Fruit fly (Drosophila melanogaster): ENCODE data around the gene Nup93-2.
A peak's percentile ranks its signal among the peaks of the same experiment; 100 is the strongest.

Nup93-2 gene

DNA sequence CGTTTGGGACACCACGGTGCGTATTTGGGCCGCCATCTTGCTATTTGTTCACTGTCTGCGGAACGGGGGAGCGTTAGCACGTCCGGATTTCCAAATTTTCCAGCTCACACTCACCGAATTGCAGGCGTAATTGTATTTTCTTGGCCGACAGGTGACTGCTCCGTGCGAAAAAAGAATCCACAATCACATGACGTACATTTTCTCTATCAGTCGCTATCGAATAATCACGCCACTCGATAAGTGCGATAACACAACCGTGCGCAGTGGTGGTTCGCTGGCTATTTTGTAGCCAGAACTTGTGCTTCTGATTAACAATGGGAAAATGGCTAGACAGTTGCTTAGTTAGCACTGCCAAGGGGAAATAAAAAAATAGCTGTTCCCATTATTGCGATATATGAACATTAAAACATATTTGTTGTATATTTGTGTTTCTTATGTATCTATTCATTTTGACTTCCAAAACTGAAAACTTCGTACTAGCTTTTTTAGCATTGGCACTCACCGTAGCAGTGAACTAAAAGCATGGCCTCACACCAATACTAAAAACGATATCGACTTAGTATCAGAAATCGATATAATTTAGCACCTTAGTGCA is 5.8 kb upstream of the Nup93-2 start, which contains the start of gene VhaPPA1-1 (continued):
- TF ChIP-seq btn (GFP tag; optimal IDR thresholded peaks at IDR 0.05): no peak
- peak; percentile 82 for TF ChIP-seq sens (GFP tag)
- peak; percentile 41 to 99 for TF ChIP-seq tll (GFP tag; optimal IDR thresholded peaks at IDR 0.05)
- 0 out of 2 replicates have a peak, but pooled peaks have one; percentile 28 for TF ChIP-seq sens-2 (GFP tag; IDR thresholded peaks at IDR 0.05)
- TF ChIP-seq CG11504 (tag; optimal IDR thresholded peaks at IDR 0.05): peak; percentile 53
- TF ChIP-seq gfzf (GFP tag; optimal IDR thresholded peaks at IDR 0.05): peak; percentile 51
- TF ChIP-seq crc (GFP tag; optimal IDR thresholded peaks at IDR 0.05): no peak
- TF ChIP-seq CG34376 (GFP tag; optimal IDR thresholded peaks at IDR 0.05): peak; percentile 17
- TF ChIP-seq trem (tag; optimal IDR thresholded peaks at IDR 0.05): peak; percentile 71
- TF ChIP-seq HLH4C (GFP tag; IDR thresholded peaks at IDR 0.05; ENCODE audit: partially characterized antibody): peak; percentile 61
- peak in 1 of 2 experiments; percentile 39 for TF ChIP-seq Pdp1 (GFP tag; optimal IDR thresholded peaks at IDR 0.05)
- TF ChIP-seq Hmr (GFP tag; optimal IDR thresholded peaks at IDR 0.05): peak; percentile 43
- TF ChIP-seq Ssrp (tag; optimal IDR thresholded peaks at IDR 0.05): peak; percentile 10
- peak; percentile 68 for TF ChIP-seq phol (tag; optimal IDR thresholded peaks at IDR 0.05)
- TF ChIP-seq CG15514 (GFP tag; optimal IDR thresholded peaks at IDR 0.05): peak; percentile 55
- peak; percentile 58 for TF ChIP-seq CG10147 (GFP tag; optimal IDR thresholded peaks at IDR 0.05)
- TF ChIP-seq exex (tag; optimal IDR thresholded peaks at IDR 0.05): peak; percentile 17
- TF ChIP-seq kay (GFP tag; optimal IDR thresholded peaks at IDR 0.05): peak; percentile 15
- TF ChIP-seq prd (optimal IDR thresholded peaks at IDR 0.05): no peak
- no peak for TF ChIP-seq prd (GFP tag; IDR thresholded peaks at IDR 0.05)
- TF ChIP-seq Scr (GFP tag; IDR thresholded peaks at IDR 0.05; ENCODE audit: partially characterized antibody): peak; percentile 59; the same call in 1 of the 2 replicates
- TF ChIP-seq insv (GFP tag; optimal IDR thresholded peaks at IDR 0.05): peak in 1 of 2 experiments; percentile 5
- peak; percentile 28 for TF ChIP-seq CG30403 (GFP tag; optimal IDR thresholded peaks at IDR 0.05)
- peak; percentile 3 for TF ChIP-seq Max (GFP tag; optimal IDR thresholded peaks at IDR 0.05)
- peak; percentile 14 for TF ChIP-seq NfI (GFP tag; optimal IDR thresholded peaks at IDR 0.05)
- peak; percentile 65 for TF ChIP-seq CG17829 (tag; optimal IDR thresholded peaks at IDR 0.05)
- peak; percentile 99 for TF ChIP-seq CG2116 (GFP tag; optimal IDR thresholded peaks at IDR 0.05)
- no peak for TF ChIP-seq ase (GFP tag; IDR thresholded peaks at IDR 0.05)

dm6 chr3R:14901408-14902352 is 3.5 kb upstream of the Nup93-2 start, which contains the start of gene RpS5b:
TSS of gene RpS5b (minus strand) at chr3R:14901563.
- peak; percentile 84 for TF ChIP-seq Dp (GFP tag; optimal IDR thresholded peaks at IDR 0.05)
- TF ChIP-seq Mrtf (GFP tag; IDR thresholded peaks at IDR 0.05): no peak
- TF ChIP-seq disco-r (GFP tag; optimal IDR thresholded peaks at IDR 0.05): no peak
- TF ChIP-seq Sry-δ (GFP tag; optimal IDR thresholded peaks at IDR 0.05): peak; percentile 10
- peak; percentile 65 for TF ChIP-seq sens (GFP tag)
- peak; percentile 34; the same call in 1 of the 2 replicates for TF ChIP-seq Rfx (GFP tag; IDR thresholded peaks at IDR 0.05)
- 0 out of 2 replicates have a peak, but pooled peaks have one; percentile 1 for TF ChIP-seq dati (GFP tag; IDR thresholded peaks at IDR 0.05)
- TF ChIP-seq Dref (GFP tag; IDR thresholded peaks at IDR 0.05): 0 out of 2 replicates have a peak, but pooled peaks have one; percentile 27
- peak; percentile 13 for TF ChIP-seq Hmr (GFP tag; optimal IDR thresholded peaks at IDR 0.05)
- peak; percentile 65 for TF ChIP-seq CG15514 (GFP tag; optimal IDR thresholded peaks at IDR 0.05)
- 0 out of 2 replicates have a peak, but pooled peaks have one; percentile 9 for TF ChIP-seq ara (GFP tag; IDR thresholded peaks at IDR 0.05)
- TF ChIP-seq CG2712 (tag; optimal IDR thresholded peaks at IDR 0.05): no peak
- peak; percentile 43 for TF ChIP-seq nom (GFP tag; optimal IDR thresholded peaks at IDR 0.05)
- TF ChIP-seq Dad (GFP tag; optimal IDR thresholded peaks at IDR 0.05): no peak
- no peak for TF ChIP-seq CG9876 (GFP tag; optimal IDR thresholded peaks at IDR 0.05)
- peak; percentile 80 for TF ChIP-seq Ets97D (GFP tag; optimal IDR thresholded peaks at IDR 0.05)
- 0 out of 2 replicates have a peak, but pooled peaks have one; percentile 12 for TF ChIP-seq sob (GFP tag; IDR thresholded peaks at IDR 0.05)
- TF ChIP-seq CG33557 (GFP tag; optimal IDR thresholded peaks at IDR 0.05): no peak
- TF ChIP-seq MBD-R2 (GFP tag; IDR thresholded peaks at IDR 0.05): peak; percentile 16; the same call in 1 of the 2 replicates
- TF ChIP-seq trem (tag; optimal IDR thresholded peaks at IDR 0.05): peak; percentile 95
- peak; percentile 52 for TF ChIP-seq pzg (GFP tag; optimal IDR thresholded peaks at IDR 0.05)
- no peak for TF ChIP-seq CG14860 (GFP tag; IDR thresholded peaks at IDR 0.05; ENCODE audit: partially characterized antibody)

Measured in whole organism, embryonic.